Worm (Caenorhabditis elegans) whole organism, L2 larva: Measurements from ENCODE around the gene W02B3.3.

ENCODE experiments used
- Y55F3AM.14 ChIP-seq: fragments of 200-800 bp; sonication (Bioruptor generic); optimal IDR thresholded peaks from 2 replicates; lab custom pipeline; 2018; ENCODE audit warnings: mild to moderate bottlenecking, missing genetic modification characterization, missing compliant biosample characterization
- lin-13 ChIP-seq: fragments of 150-350 bp; optimal IDR thresholded peaks from 2 replicates; lab custom pipeline; 2014; ENCODE audit warnings: missing biosample characterization, missing genetic modification reagents, missing genetic modification characterization
- nhr-6 ChIP-seq: fragments of 150-350 bp; optimal IDR thresholded peaks from 2 replicates; lab custom pipeline; 2014; ENCODE audit warnings: missing biosample characterization, missing genetic modification characterization

DNA sequence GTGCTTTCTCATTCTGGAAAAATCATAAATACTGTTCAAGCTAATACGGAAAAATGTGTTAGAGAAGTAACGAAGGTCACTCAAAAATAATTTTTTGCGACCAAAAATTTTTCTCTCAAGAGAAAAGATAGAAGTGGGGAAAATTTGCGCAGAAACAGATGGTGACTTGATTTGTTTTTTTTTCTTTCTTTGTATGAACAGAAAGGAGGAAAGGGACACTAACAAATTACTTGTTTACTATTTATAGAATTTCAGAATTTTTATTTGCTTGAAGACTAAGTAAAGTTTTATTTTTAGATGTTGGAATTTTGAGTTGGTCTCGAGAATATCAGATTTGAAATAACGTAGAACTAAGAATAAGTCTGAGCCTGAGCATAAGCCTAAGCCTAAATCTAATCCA lies 15.1 kb upstream of the W02B3.3 start, which contains the start of gene W02B3.4:
- TF ChIP-seq lin-13 (GFP tag; lab: Kevin White, UChicago) (no peak), Y55F3AM.14 (no peak), nhr-6 (tag; lab: Kevin White, UChicago) (no peak)
